Worm (Caenorhabditis elegans) whole organism, L2 larva: ENCODE measurements around the gene pcca-1.

Source experiments
- blmp-1 ChIP-seq: sonication (generic microtip); optimal IDR thresholded peaks from 2 replicates; lab custom pipeline; 2017; ENCODE audit warnings: missing genetic modification characterization, mild to moderate bottlenecking, missing compliant biosample characterization, antibody characterized with exemption, moderate library complexity; ENCODE audit not compliant: insufficient read depth
- ceh-82 ChIP-seq: fragments of 150-350 bp; optimal IDR thresholded peaks from 2 replicates; lab custom pipeline; 2014; ENCODE audit warnings: missing biosample characterization, missing genetic modification characterization
- lin-11 ChIP-seq: fragments of 150-350 bp; sonication (generic microtip); optimal IDR thresholded peaks from 2 replicates; lab custom pipeline; 2014; ENCODE audit warnings: missing biosample characterization, missing genetic modification characterization, inconsistent platforms, mixed read lengths
- lin-13 ChIP-seq: fragments of 150-350 bp; optimal IDR thresholded peaks from 2 replicates; lab custom pipeline; 2014; ENCODE audit warnings: missing biosample characterization, missing genetic modification reagents, missing genetic modification characterization
- nhr-11 ChIP-seq: fragments of 150-350 bp; optimal IDR thresholded peaks from 2 replicates; lab custom pipeline; 2014; ENCODE audit warnings: missing biosample characterization, missing genetic modification characterization
- nhr-6 ChIP-seq: fragments of 150-350 bp; optimal IDR thresholded peaks from 2 replicates; lab custom pipeline; 2014; ENCODE audit warnings: missing biosample characterization, missing genetic modification characterization
- skn-1 ChIP-seq: sonication (generic microtip); optimal IDR thresholded peaks from 2 replicates; lab custom pipeline; 2017; ENCODE audit warnings: missing biosample characterization, missing genetic modification characterization
- ztf-4 ChIP-seq: fragments of 150-350 bp; optimal IDR thresholded peaks from 2 replicates; lab custom pipeline; 2014; ENCODE audit warnings: missing biosample characterization, missing genetic modification characterization

ce11 chrX:7627351-7627750 is 33.4 kb downstream of the pcca-1 start, which contains the start of gene nlp-61:
- TF ChIP-seq nhr-6 (tag; lab: Kevin White, UChicago) (no peak), lin-13 (no peak), blmp-1 (tag; lab: Kevin White, UChicago) (no peak), ztf-4 (tag; lab: Kevin White, UChicago) (no peak), nhr-11 (no peak), ceh-82 (no peak), skn-1 (tag; lab: Kevin White, UChicago) (no peak), lin-11 (tag; lab: Kevin White, UChicago) (no peak)
